Worm (Caenorhabditis elegans) whole organism, young adult: ENCODE measurements around the gene F26A1.4.

Source experiments
- B0035.1 ChIP-seq: sonication (generic microtip); optimal IDR thresholded peaks from 2 replicates; lab custom pipeline; 2016; ENCODE audit warnings: missing genetic modification characterization, mild to moderate bottlenecking, missing compliant biosample characterization, missing genotype, missing genetic modification reagents
- B0261.1 ChIP-seq: sonication (generic microtip); optimal IDR thresholded peaks from 2 replicates; lab custom pipeline; 2016; ENCODE audit warnings: mild to moderate bottlenecking, missing genetic modification characterization, moderate library complexity, missing compliant biosample characterization
- F37B4.10 ChIP-seq: fragments of 200-800 bp; sonication (Bioruptor generic); IDR thresholded peaks from 2 replicates; pipeline ENCODE4 v1.3.6; 2022; ENCODE audit warnings: missing genetic modification characterization, missing compliant biosample characterization
- F57A8.1 ChIP-seq: fragments of 200-800 bp; sonication (Bioruptor generic); optimal IDR thresholded peaks from 2 replicates; lab custom pipeline; 2018; ENCODE audit warnings: mild to moderate bottlenecking, missing genetic modification characterization, moderate library complexity, missing compliant biosample characterization
- F57C9.4 ChIP-seq: sonication (generic microtip); optimal IDR thresholded peaks from 2 replicates; lab custom pipeline; 2017; ENCODE audit warnings: mild to moderate bottlenecking, missing genetic modification characterization, missing compliant biosample characterization
- Y56A3A.18 ChIP-seq: fragments of 200-800 bp; sonication (Bioruptor generic); IDR thresholded peaks from 2 replicates; pipeline ENCODE4 v1.3.6; 2022; ENCODE audit warnings: missing genetic modification reagents, missing genetic modification characterization, missing compliant biosample characterization
- Y79H2A.3 ChIP-seq: fragments of 200-800 bp; sonication (Bioruptor generic); conservative IDR thresholded peaks from 2 replicates; pipeline ENCODE4 v1.3.6; 2022; ENCODE audit warnings: missing genetic modification reagents, missing genetic modification characterization, missing compliant biosample characterization
- ZK185.1 ChIP-seq: sonication (generic microtip); optimal IDR thresholded peaks from 2 replicates; lab custom pipeline; 2016; ENCODE audit warnings: mild to moderate bottlenecking, missing genetic modification characterization, missing compliant biosample characterization; ENCODE audit not compliant: poor library complexity, severe bottlenecking
- akir-1 ChIP-seq: fragments of 200-800 bp; sonication (Bioruptor generic); optimal IDR thresholded peaks from 2 replicates; lab custom pipeline; 2018; ENCODE audit warnings: mild to moderate bottlenecking, missing genetic modification characterization, moderate library complexity, missing compliant biosample characterization
- atf-7 ChIP-seq: sonication (generic microtip); optimal IDR thresholded peaks from 2 replicates; lab custom pipeline; 2017; ENCODE audit warnings: mild to moderate bottlenecking, missing genetic modification characterization, missing compliant biosample characterization
- attf-5 ChIP-seq: fragments of 200-800 bp; sonication (Bioruptor generic); optimal IDR thresholded peaks from 2 replicates; lab custom pipeline; 2018; ENCODE audit warnings: mild to moderate bottlenecking, missing genetic modification characterization, missing compliant biosample characterization
- cebp-1 ChIP-seq, 2 experiments: fragments of 200-800 bp in 1 of 2; sonication (Bioruptor generic) in 1 of 2; sonication (generic microtip) in 1 of 2; IDR thresholded peaks in 1 of 2; optimal IDR thresholded peaks in 1 of 2; 2 replicates each; pipeline versions ENCODE4 v1.3.6 to Lab custom; 2017 to 2022; ENCODE audit warnings: missing compliant biosample characterization in 2 of 2, missing genetic modification characterization in 2 of 2, mild to moderate bottlenecking in 1 of 2, missing genetic modification reagents in 1 of 2, moderate library complexity in 1 of 2
- chd-7 ChIP-seq: sonication (generic microtip); optimal IDR thresholded peaks from 2 replicates; lab custom pipeline; 2016; ENCODE audit warnings: mild to moderate bottlenecking, missing genetic modification characterization, moderate library complexity, missing compliant biosample characterization
- dpff-1 ChIP-seq: sonication (generic microtip); optimal IDR thresholded peaks from 2 replicates; lab custom pipeline; 2017; ENCODE audit warnings: mild to moderate bottlenecking, missing genetic modification characterization, missing compliant biosample characterization
- efl-1 ChIP-seq: fragments of 150-350 bp; optimal IDR thresholded peaks from 2 replicates; lab custom pipeline; 2014; ENCODE audit warnings: missing biosample characterization, missing genetic modification reagents, missing genetic modification characterization
- ekl-4 ChIP-seq: fragments of 200-800 bp; sonication (Bioruptor generic); IDR thresholded peaks from 2 replicates; pipeline ENCODE4 v1.3.6; 2022; ENCODE audit warnings: missing genetic modification reagents, missing genetic modification characterization, missing compliant biosample characterization
- fkh-3 ChIP-seq: sonication (generic microtip); optimal IDR thresholded peaks from 2 replicates; lab custom pipeline; 2016; ENCODE audit warnings: mild to moderate bottlenecking, missing genetic modification characterization, missing compliant biosample characterization
- hmg-20 ChIP-seq: fragments of 200-800 bp; sonication (Bioruptor generic); IDR thresholded peaks from 2 replicates; pipeline ENCODE4 v1.3.6; 2022; ENCODE audit warnings: missing genetic modification reagents, missing genetic modification characterization, missing compliant biosample characterization
- hsf-1 ChIP-seq: fragments of 200-800 bp; sonication (Bioruptor generic); IDR thresholded peaks from 2 replicates; pipeline ENCODE4 v1.3.6; 2022; ENCODE audit warnings: missing genetic modification reagents, missing genetic modification characterization, missing compliant biosample characterization
- madf-10 ChIP-seq: sonication (generic microtip); optimal IDR thresholded peaks from 2 replicates; lab custom pipeline; 2016; ENCODE audit warnings: mild to moderate bottlenecking, missing genetic modification characterization, missing compliant biosample characterization
- madf-6 ChIP-seq: fragments of 200-800 bp; sonication (Bioruptor generic); IDR thresholded peaks from 2 replicates; pipeline ENCODE4 v1.3.6; 2022; ENCODE audit warnings: missing genetic modification reagents, missing genetic modification characterization, missing compliant biosample characterization
- mel-28 ChIP-seq: sonication (generic microtip); optimal IDR thresholded peaks from 2 replicates; lab custom pipeline; 2016; ENCODE audit warnings: borderline replicate concordance, mild to moderate bottlenecking, missing genetic modification characterization, missing compliant biosample characterization
- nfya-1 ChIP-seq: sonication (generic microtip); optimal IDR thresholded peaks from 2 replicates; lab custom pipeline; 2017; ENCODE audit warnings: antibody characterized with exemption, missing compliant biosample characterization, missing genetic modification characterization, borderline replicate concordance; ENCODE audit not compliant: insufficient read depth
- nhr-80 ChIP-seq: sonication (generic microtip); optimal IDR thresholded peaks from 2 replicates; lab custom pipeline; 2016; ENCODE audit warnings: missing genetic modification characterization, missing compliant biosample characterization
- nhr-90 ChIP-seq: sonication (generic microtip); optimal IDR thresholded peaks from 2 replicates; lab custom pipeline; 2016; ENCODE audit warnings: missing genotype, mild to moderate bottlenecking, missing genetic modification characterization, missing compliant biosample characterization
- pbrm-1 ChIP-seq: fragments of 200-800 bp; sonication (Bioruptor generic); IDR thresholded peaks from 2 replicates; pipeline ENCODE4 v1.3.6; 2022; ENCODE audit warnings: missing genetic modification reagents, missing genetic modification characterization, missing compliant biosample characterization
- rec-8 ChIP-seq, 2 experiments: sonication (generic microtip); optimal IDR thresholded peaks; 2 replicates each; lab custom pipeline; 2016; ENCODE audit warnings: mild to moderate bottlenecking in 2 of 2, missing genetic modification characterization in 2 of 2, missing genetic modification reagents in 2 of 2, missing genotype in 2 of 2, missing biosample characterization in 1 of 2, missing compliant biosample characterization in 1 of 2, moderate library complexity in 1 of 2
- rpc-1 ChIP-seq, 2 experiments: fragments of 150-350 bp in 1 of 2; sonication (generic microtip) in 1 of 2; optimal IDR thresholded peaks; 2 replicates each; lab custom pipeline; 2014 to 2018; ENCODE audit warnings: missing biosample characterization in 1 of 2, missing genetic modification characterization in 1 of 2, missing genetic modification reagents in 1 of 2, missing genotype in 1 of 2
- snpc-3.4 ChIP-seq: sonication (generic microtip); optimal IDR thresholded peaks from 2 replicates; lab custom pipeline; 2017; ENCODE audit warnings: missing genetic modification characterization, mild to moderate bottlenecking, missing compliant biosample characterization, antibody characterized with exemption, moderate library complexity, missing genotype, missing genetic modification reagents
- snpc-4 ChIP-seq, 5 experiments: fragments of 150-350 bp in 1 of 5; sonication (generic microtip) in 4 of 5; optimal IDR thresholded peaks; 2 replicates each; lab custom pipeline; 2014 to 2018; ENCODE audit warnings: missing genetic modification characterization in 5 of 5, missing biosample characterization in 3 of 5, antibody characterized with exemption in 2 of 5, mild to moderate bottlenecking in 2 of 5, missing compliant biosample characterization in 2 of 5, missing genotype in 2 of 5, moderate library complexity in 2 of 5, missing genetic modification reagents in 1 of 5
- tbx-9 ChIP-seq: sonication (generic microtip); optimal IDR thresholded peaks from 2 replicates; lab custom pipeline; 2016; ENCODE audit warnings: borderline replicate concordance, missing genetic modification characterization, inconsistent platforms, missing compliant biosample characterization
- unc-130 ChIP-seq: sonication (generic microtip); optimal IDR thresholded peaks from 2 replicates; lab custom pipeline; 2016; ENCODE audit warnings: missing genetic modification reagents, missing genetic modification characterization, missing compliant biosample characterization

Gene F26A1.4

ce11 chrIII:4856992-4857391 lies 39.7 kb downstream of the F26A1.4 start:
- TF ChIP-seq mel-28 = no peak
- no peak for TF ChIP-seq hsf-1 (GFP tag; lab: Robert Waterston, UW)
- no peak for TF ChIP-seq nhr-80 (tag; lab: Kevin White, UChicago)
- no peak for TF ChIP-seq ZK185.1 (tag; lab: Kevin White, UChicago)
- TF ChIP-seq chd-7 (tag; lab: Kevin White, UChicago) = no peak
- no peak for TF ChIP-seq F57A8.1 (GFP tag; lab: Kevin White, UChicago)
- TF ChIP-seq dpff-1 = no peak
- no peak for TF ChIP-seq atf-7
- TF ChIP-seq B0035.1 (tag; lab: Kevin White, UChicago) = no peak

ce11 chrIII:4859039-4859438 lies 41.7 kb downstream of the F26A1.4 start, which contains the start of gene C35D10.6:
Gene C35D10.6 (plus strand): TSS chrIII:4859339.
- TF ChIP-seq rpc-1 (optimal IDR thresholded peaks at IDR 0.05; lab: Kevin White, UChicago) (no peak), rpc-1 (tag; optimal IDR thresholded peaks at IDR 0.05; lab: Kevin White, UChicago) (no peak), B0261.1 (tag; lab: Kevin White, UChicago) (no peak)

ce11 chrIII:4861744-4862401 lies 44.5 kb downstream of the F26A1.4 start, which contains the start of the genes C35D10.10 and C35D10.5:
Gene C35D10.10 (minus strand): TSS chrIII:4861794.
Gene C35D10.5 (plus strand): TSS chrIII:4862351.
- TF ChIP-seq F57A8.1 (GFP tag; lab: Kevin White, UChicago) (no peak), B0035.1 (tag; lab: Kevin White, UChicago) (no peak), ZK185.1 (tag; lab: Kevin White, UChicago) (no peak), efl-1 (GFP tag; lab: Kevin White, UChicago) (no peak), rec-8 (tag; optimal IDR thresholded peaks at IDR 0.05; lab: Kevin White, UChicago) (peak in 1 of 2 experiments; percentile 20), ekl-4 (GFP tag; lab: Robert Waterston, UW) (no peak), unc-130 (peak; percentile 10), nfya-1 (no peak)

- TF ChIP-seq F57C9.4 (tag; lab: Kevin White, UChicago) (no peak), madf-10 (no peak), akir-1 (GFP tag; lab: Kevin White, UChicago) (no peak), nhr-90 (tag; lab: Kevin White, UChicago) (no peak), tbx-9 (tag; lab: Kevin White, UChicago) (no peak), hsf-1 (GFP tag; lab: Robert Waterston, UW) (no peak), pbrm-1 (GFP tag; lab: Robert Waterston, UW) (no peak), rpc-1 (optimal IDR thresholded peaks at IDR 0.05; lab: Kevin White, UChicago) (no peak), rpc-1 (tag; optimal IDR thresholded peaks at IDR 0.05; lab: Kevin White, UChicago) (no peak), Y56A3A.18 (GFP tag; lab: Robert Waterston, UW) (no peak), Y79H2A.3 (GFP tag; lab: Robert Waterston, UW) (no peak), cebp-1 (GFP tag; IDR thresholded peaks at IDR 0.05; lab: Robert Waterston, UW) (no peak), cebp-1 (tag; optimal IDR thresholded peaks at IDR 0.05; lab: Kevin White, UChicago) (no peak), snpc-4 (GFP tag; optimal IDR thresholded peaks at IDR 0.05; lab: Kevin White, UChicago) (no peak), snpc-4 (tag; optimal IDR thresholded peaks at IDR 0.05; lab: Kevin White, UChicago) (no peak), madf-6 (GFP tag; lab: Robert Waterston, UW) (no peak), snpc-3.4 (tag; lab: Kevin White, UChicago) (no peak), fkh-3 (tag; lab: Kevin White, UChicago) (no peak), F37B4.10 (GFP tag; lab: Robert Waterston, UW) (no peak), hmg-20 (GFP tag; lab: Robert Waterston, UW) (no peak), attf-5 (GFP tag; lab: Kevin White, UChicago) (no peak)
Observed at ce11 chrIII:4863127-4863526, 45.8 kb downstream of the F26A1.4 start, which contains the start of gene coq-8. Gene coq-8 (plus strand): TSS chrIII:4863427.
